Worm (Caenorhabditis elegans): ENCODE results near the gene dhs-23.

DNA sequence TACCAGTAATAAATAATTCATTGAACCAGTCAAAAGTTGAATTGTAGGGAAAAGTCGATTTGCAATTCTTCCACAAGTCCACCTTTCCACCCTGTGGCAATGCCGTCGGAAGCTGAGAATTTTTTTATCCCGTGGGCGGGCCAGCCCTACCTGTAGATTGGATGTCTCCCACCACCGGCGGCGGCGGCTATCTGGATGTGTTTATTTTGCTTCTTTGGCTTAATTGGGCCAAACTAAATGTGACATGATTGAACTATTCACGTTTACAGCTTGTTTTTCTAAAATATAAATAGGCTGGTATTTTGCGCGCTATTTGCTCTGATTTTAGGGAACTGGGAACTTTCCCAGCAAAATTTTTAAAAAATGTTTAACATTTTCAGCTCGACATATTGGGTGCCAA lies 36.5 kb upstream of the dhs-23 start, which contains the start of gene wrt-8:
- no peak for TF ChIP-seq hlh-30 (tag; optimal IDR thresholded peaks at IDR 0.05; ENCODE audit: insufficient read depth)
- no peak for TF ChIP-seq ama-1 (optimal IDR thresholded peaks at IDR 0.05)
- TF ChIP-seq tbx-2 (tag; optimal IDR thresholded peaks at IDR 0.05): no peak
- no peak for TF ChIP-seq hlh-8 (tag; optimal IDR thresholded peaks at IDR 0.05)
- TF ChIP-seq elt-2 (tag; optimal IDR thresholded peaks at IDR 0.05): no peak
